Worm (Caenorhabditis elegans) whole organism, L4/young adult: Measurements from ENCODE around the gene atg-4.2.

Experiments
- W03F9.2 ChIP-seq: fragments of 150-350 bp; optimal IDR thresholded peaks from 2 replicates; lab custom pipeline; 2014; ENCODE audit warnings: missing biosample characterization, missing genetic modification characterization
- dao-5 ChIP-seq: sonication (generic microtip); optimal IDR thresholded peaks from 2 replicates; lab custom pipeline; 2016; ENCODE audit warnings: missing genotype, missing genetic modification characterization, moderate library complexity, missing compliant biosample characterization
- him-1 ChIP-seq: sonication (generic microtip); optimal IDR thresholded peaks from 2 replicates; lab custom pipeline; 2016; ENCODE audit warnings: missing genotype, missing genetic modification reagents, missing genetic modification characterization, missing compliant biosample characterization

atg-4.2 gene

ce11 chrIV:11643829-11644228, 24.0 kb upstream of the atg-4.2 start, which contains the start of gene prx-2:
TSS of gene prx-2 (plus strand) at chrIV:11644129.
- TF ChIP-seq W03F9.2 (tag; lab: Kevin White, UChicago), result no peak
- no peak for TF ChIP-seq him-1
- TF ChIP-seq dao-5 (tag; lab: Kevin White, UChicago), result no peak

- no peak for TF ChIP-seq W03F9.2 (tag; lab: Kevin White, UChicago)
- TF ChIP-seq him-1, result no peak
- no peak for TF ChIP-seq dao-5 (tag; lab: Kevin White, UChicago)
Measured at ce11 chrIV:11644705-11645104, 23.1 kb upstream of the atg-4.2 start.

ce11 chrIV:11645354-11645753, 22.5 kb upstream of the atg-4.2 start:
- TF ChIP-seq dao-5 (tag; lab: Kevin White, UChicago), result no peak
- TF ChIP-seq W03F9.2 (tag; lab: Kevin White, UChicago), result no peak
- no peak for TF ChIP-seq him-1

- TF ChIP-seq him-1 (no peak), W03F9.2 (tag; lab: Kevin White, UChicago) (no peak), dao-5 (tag; lab: Kevin White, UChicago) (no peak)
Measured at ce11 chrIV:11646908-11647307, 20.9 kb upstream of the atg-4.2 start.

ce11 chrIV:11649031-11649430, 18.8 kb upstream of the atg-4.2 start, which contains the start of gene ZK809.8:
TSS of gene ZK809.8 (minus strand) at chrIV:11649064.
- TF ChIP-seq W03F9.2 (tag; lab: Kevin White, UChicago) (no peak), dao-5 (tag; lab: Kevin White, UChicago) (no peak), him-1 (no peak)

- TF ChIP-seq W03F9.2 (tag; lab: Kevin White, UChicago) (no peak), dao-5 (tag; lab: Kevin White, UChicago) (no peak), him-1 (no peak)
Measured at ce11 chrIV:11650344-11650743, 17.5 kb upstream of the atg-4.2 start.

ce11 chrIV:11651965-11652453, 15.8 kb upstream of the atg-4.2 start, which contains the start of the genes acl-3 and ndub-6:
TSS of gene acl-3 (minus strand) at chrIV:11652023.
TSS of gene ndub-6 (plus strand) at chrIV:11652403.
- TF ChIP-seq dao-5 (tag; lab: Kevin White, UChicago), result no peak
- no peak for TF ChIP-seq W03F9.2 (tag; lab: Kevin White, UChicago)
- TF ChIP-seq him-1, result no peak

ce11 chrIV:11655370-11655769, 12.5 kb upstream of the atg-4.2 start, which contains the start of gene ent-1:
TSS of gene ent-1 (minus strand) at chrIV:11655470.
- TF ChIP-seq him-1 (no peak), W03F9.2 (tag; lab: Kevin White, UChicago) (no peak), dao-5 (tag; lab: Kevin White, UChicago) (no peak)

- no peak for TF ChIP-seq W03F9.2 (tag; lab: Kevin White, UChicago)
Measured at ce11 chrIV:11656144-11656780, 11.6 kb upstream of the atg-4.2 start, which contains the start of gene ZK809.5. TSS of gene ZK809.5 (plus strand) at chrIV:11656730.

- no peak for TF ChIP-seq dao-5 (tag; lab: Kevin White, UChicago)
- TF ChIP-seq him-1, result no peak
- no peak for TF ChIP-seq W03F9.2 (tag; lab: Kevin White, UChicago)
Measured at ce11 chrIV:11659794-11660312, 8.0 kb upstream of the atg-4.2 start, which contains the start of gene ZK792.1. TSS of gene ZK792.1 (plus strand) at chrIV:11659844.

- TF ChIP-seq dao-5 (tag; lab: Kevin White, UChicago) (no peak), him-1 (no peak), W03F9.2 (tag; lab: Kevin White, UChicago) (no peak)
Measured at ce11 chrIV:11665010-11665409, 2.8 kb upstream of the atg-4.2 start, which contains the start of gene ZK809.9. TSS of gene ZK809.9 (plus strand) at chrIV:11665310.

- no peak for TF ChIP-seq W03F9.2 (tag; lab: Kevin White, UChicago)
- TF ChIP-seq him-1, result no peak
- no peak for TF ChIP-seq dao-5 (tag; lab: Kevin White, UChicago)
Measured at ce11 chrIV:11673543-11673942, 5.7 kb downstream of the atg-4.2 start, which contains the start of gene inx-8. TSS of gene inx-8 (plus strand) at chrIV:11673843.

- no peak for TF ChIP-seq dao-5 (tag; lab: Kevin White, UChicago)
- TF ChIP-seq W03F9.2 (tag; lab: Kevin White, UChicago), result no peak
- no peak for TF ChIP-seq him-1
Measured at ce11 chrIV:11676054-11676453, 8.2 kb downstream of the atg-4.2 start, which contains the start of gene inx-9. TSS of gene inx-9 (plus strand) at chrIV:11676354.

ce11 chrIV:11681905-11682304, 14.1 kb downstream of the atg-4.2 start, which contains the start of gene ZK792.4:
TSS of gene ZK792.4 (minus strand) at chrIV:11682005.
- TF ChIP-seq dao-5 (tag; lab: Kevin White, UChicago), result no peak
- no peak for TF ChIP-seq W03F9.2 (tag; lab: Kevin White, UChicago)
- no peak for TF ChIP-seq him-1
